Worm (Caenorhabditis elegans): ENCODE data around the gene peli-1.
"Not testable (repeated sequence)": the region's sequence is repeated elsewhere in the genome, so short reads cannot be mapped to it uniquely, and the experiment has no call there.

The peli-1 gene

ce11 chrV:5746237-5746636 lies 40.6 kb downstream of the peli-1 start:
- no peak for TF ChIP-seq fkh-10 (GFP tag; optimal IDR thresholded peaks at IDR 0.05)
- TF ChIP-seq unc-62 (GFP tag; optimal IDR thresholded peaks at IDR 0.05): no peak
- TF ChIP-seq jun-1 (tag; optimal IDR thresholded peaks at IDR 0.05): no peak
- no peak for TF ChIP-seq nhr-28 (tag; optimal IDR thresholded peaks at IDR 0.05)
- no peak for TF ChIP-seq nhr-237 (tag; optimal IDR thresholded peaks at IDR 0.05)
- TF ChIP-seq elt-2 (tag; optimal IDR thresholded peaks at IDR 0.05): no peak
- TF ChIP-seq eor-1 (tag; optimal IDR thresholded peaks at IDR 0.05): no peak
- TF ChIP-seq nhr-77 (tag; optimal IDR thresholded peaks at IDR 0.05): no peak
- TF ChIP-seq zag-1 (tag; optimal IDR thresholded peaks at IDR 0.05): no peak
- TF ChIP-seq tbx-2 (tag; optimal IDR thresholded peaks at IDR 0.05): no peak
- no peak for TF ChIP-seq ztf-11 (tag; optimal IDR thresholded peaks at IDR 0.05)
- no peak for TF ChIP-seq lin-39 (tag; optimal IDR thresholded peaks at IDR 0.05)
- no peak for TF ChIP-seq ceh-82 (tag; optimal IDR thresholded peaks at IDR 0.05)
- TF ChIP-seq mml-1 (tag; optimal IDR thresholded peaks at IDR 0.05): no peak

- TF ChIP-seq daf-12 (tag; optimal IDR thresholded peaks at IDR 0.05) (no peak), pqm-1 (tag; optimal IDR thresholded peaks at IDR 0.05) (peak; percentile 36), elt-2 (tag; optimal IDR thresholded peaks at IDR 0.05) (peak; percentile 31), nhr-43 (tag; optimal IDR thresholded peaks at IDR 0.05; ENCODE audit: poor library complexity, severe bottlenecking) (no peak)
Measured at ce11 chrV:5747519-5747918, 41.9 kb downstream of the peli-1 start, which contains the start of gene acds-10. acds-10 (plus strand) TSS chrV:5747819.

ce11 chrV:5753432-5753831 lies 47.8 kb downstream of the peli-1 start, which contains the start of gene pgph-1:
pgph-1 (minus strand) TSS chrV:5753532.
- no peak for TF ChIP-seq elt-1 (tag; optimal IDR thresholded peaks at IDR 0.05)
- TF ChIP-seq fos-1 (tag; optimal IDR thresholded peaks at IDR 0.05): no peak
- no peak for TF ChIP-seq nhr-12 (tag; optimal IDR thresholded peaks at IDR 0.05)

- not testable (repeated sequence) for TF ChIP-seq unc-39, jun-1, lin-15B (tag; optimal IDR thresholded peaks at IDR 0.05)
Measured at ce11 chrV:5755203-5755693, 49.6 kb downstream of the peli-1 start, which contains the start of gene K09H11.11. K09H11.11 (minus strand) TSS chrV:5755253.

- TF ChIP-seq R02D3.7 (tag; optimal IDR thresholded peaks at IDR 0.05): no peak
Measured at ce11 chrV:5756193-5756592, 50.6 kb downstream of the peli-1 start, which contains the start of gene C53A3.3. C53A3.3 (plus strand) TSS chrV:5756493.

ce11 chrV:5758780-5759179 lies 53.2 kb downstream of the peli-1 start, which contains the start of gene C53A3.4:
C53A3.4 (minus strand) TSS chrV:5758880.
- TF ChIP-seq ceh-82 (tag; optimal IDR thresholded peaks at IDR 0.05) (no peak), ztf-11 (tag; optimal IDR thresholded peaks at IDR 0.05) (no peak), ama-1 (optimal IDR thresholded peaks at IDR 0.05) (no peak), unc-39 (tag; optimal IDR thresholded peaks at IDR 0.05) (no peak), nhr-25 (tag; optimal IDR thresholded peaks at IDR 0.05) (no peak), nhr-23 (tag; optimal IDR thresholded peaks at IDR 0.05) (no peak), lin-39 (tag; optimal IDR thresholded peaks at IDR 0.05) (no peak), R02D3.7 (tag; optimal IDR thresholded peaks at IDR 0.05) (no peak), ztf-4 (tag; optimal IDR thresholded peaks at IDR 0.05) (no peak), daf-12 (tag; optimal IDR thresholded peaks at IDR 0.05) (no peak), nhr-11 (tag; optimal IDR thresholded peaks at IDR 0.05) (no peak), fos-1 (tag; optimal IDR thresholded peaks at IDR 0.05) (no peak), fkh-2 (tag; optimal IDR thresholded peaks at IDR 0.05) (no peak), nhr-77 (tag; optimal IDR thresholded peaks at IDR 0.05) (no peak)

- TF ChIP-seq hmg-11 (tag; optimal IDR thresholded peaks at IDR 0.05) (no peak), ztf-4 (tag; optimal IDR thresholded peaks at IDR 0.05) (no peak), zag-1 (tag; optimal IDR thresholded peaks at IDR 0.05) (no peak), unc-39 (tag; optimal IDR thresholded peaks at IDR 0.05) (no peak), elt-3 (tag; optimal IDR thresholded peaks at IDR 0.05) (no peak), ama-1 (optimal IDR thresholded peaks at IDR 0.05) (no peak), nhr-77 (tag; optimal IDR thresholded peaks at IDR 0.05) (no peak), pqm-1 (tag; optimal IDR thresholded peaks at IDR 0.05) (no peak), mml-1 (tag; optimal IDR thresholded peaks at IDR 0.05) (no peak), ceh-9 (tag; optimal IDR thresholded peaks at IDR 0.05) (no peak), nhr-43 (tag; optimal IDR thresholded peaks at IDR 0.05; ENCODE audit: poor library complexity, severe bottlenecking) (no peak), lin-15B (tag; optimal IDR thresholded peaks at IDR 0.05) (no peak), fkh-2 (tag; optimal IDR thresholded peaks at IDR 0.05) (no peak), skn-1 (tag; optimal IDR thresholded peaks at IDR 0.05) (no peak), lsy-12 (tag; optimal IDR thresholded peaks at IDR 0.05) (no peak)
Measured at ce11 chrV:5760132-5760531, 54.5 kb downstream of the peli-1 start, which contains the start of gene C53A3.1. C53A3.1 (minus strand) TSS chrV:5760232.

Measured in whole organism, L3 larva.